Fruit fly (Drosophila melanogaster) whole organism, larva: ENCODE results near the gene aux.
A peak's percentile ranks its signal among the peaks of the same experiment; 100 is the strongest.
"Not testable (repeated sequence)": the region's sequence is repeated elsewhere in the genome, so short reads cannot be mapped to it uniquely, and the experiment has no call there.

Experiments
- noc ChIP-seq: fragments of 200-800 bp; sonication (Bioruptor generic); optimal IDR thresholded peaks from 3 replicates; lab custom pipeline; 2019; ENCODE audit warnings: missing biosample characterization, mild to moderate bottlenecking, missing genetic modification characterization, moderate library complexity

The aux gene

dm6 chr3R:4211483-4211882 lies at the start of gene aux:
TSS of gene aux (plus strand) at chr3R:4211783.
- not testable (repeated sequence) for TF ChIP-seq noc (tag; lab: Kevin White, UChicago)

- TF ChIP-seq noc (tag; lab: Kevin White, UChicago) = no peak
Measured at dm6 chr3R:4162135-4162534, 49.4 kb upstream of the aux start, which contains the start of gene CG40198. TSS of gene CG40198 (minus strand) at chr3R:4162235.

dm6 chr3R:4174470-4174869 lies 37.1 kb upstream of the aux start, which contains the start of gene CG12581:
TSS of gene CG12581 (plus strand) at chr3R:4174632.
- no peak for TF ChIP-seq noc (tag; lab: Kevin White, UChicago)

dm6 chr3R:4174975-4175374 lies 36.6 kb upstream of the aux start:
- TF ChIP-seq noc (tag; lab: Kevin White, UChicago) = no peak

dm6 chr3R:4176728-4177127 lies 34.9 kb upstream of the aux start:
- no peak for TF ChIP-seq noc (tag; lab: Kevin White, UChicago)

dm6 chr3R:4178750-4179485 lies 32.7 kb upstream of the aux start:
- TF ChIP-seq noc (tag; lab: Kevin White, UChicago) = no peak

dm6 chr3R:4180543-4181214 lies 30.9 kb upstream of the aux start:
- no peak for TF ChIP-seq noc (tag; lab: Kevin White, UChicago)

dm6 chr3R:4186820-4187540 lies 24.6 kb upstream of the aux start:
- TF ChIP-seq noc (tag; lab: Kevin White, UChicago) = peak; percentile 1

- no peak for TF ChIP-seq noc (tag; lab: Kevin White, UChicago)
Measured at dm6 chr3R:4190160-4190559, 21.4 kb upstream of the aux start, which contains the start of gene Dsk. TSS of gene Dsk (minus strand) at chr3R:4190260.

- no peak for TF ChIP-seq noc (tag; lab: Kevin White, UChicago)
Measured at dm6 chr3R:4197055-4197454, 14.5 kb upstream of the aux start, which contains the start of gene beta-Man. TSS of gene beta-Man (plus strand) at chr3R:4197206.

- no peak for TF ChIP-seq noc (tag; lab: Kevin White, UChicago)
Measured at dm6 chr3R:4214038-4214437, 2.5 kb downstream of the aux start.

dm6 chr3R:4214601-4215000 lies 3.0 kb downstream of the aux start:
- no peak for TF ChIP-seq noc (tag; lab: Kevin White, UChicago)

- peak; percentile 68 for TF ChIP-seq noc (tag; lab: Kevin White, UChicago)
Measured at dm6 chr3R:4215264-4215993, 3.8 kb downstream of the aux start, which contains the start of gene CG14636. TSS of gene CG14636 (minus strand) at chr3R:4215314.

dm6 chr3R:4220030-4220429 lies 8.4 kb downstream of the aux start, which contains the start of gene CG31516:
TSS of gene CG31516 (minus strand) at chr3R:4220130.
- no peak for TF ChIP-seq noc (tag; lab: Kevin White, UChicago)

dm6 chr3R:4220780-4221179 lies 9.2 kb downstream of the aux start:
- TF ChIP-seq noc (tag; lab: Kevin White, UChicago) = no peak
